Worm (Caenorhabditis elegans): ENCODE data around the gene hpo-19.
A peak's percentile ranks its signal among the peaks of the same experiment; 100 is the strongest.

The hpo-19 gene

ce11 chrV:6436332-6436731 lies at the start of gene hpo-19:
Gene hpo-19, plus strand, starts transcription at chrV:6436645.
- TF ChIP-seq fos-1 (tag; optimal IDR thresholded peaks at IDR 0.05) (peak; percentile 34), F13H6.1 (tag; optimal IDR thresholded peaks at IDR 0.05) (no peak), nhr-21 (tag; optimal IDR thresholded peaks at IDR 0.05) (peak; percentile 20), ztf-11 (tag; optimal IDR thresholded peaks at IDR 0.05) (no peak)

ce11 chrV:6389634-6390033 lies 46.8 kb upstream of the hpo-19 start, which contains the start of gene F57F4.2:
Gene F57F4.2, minus strand, starts transcription at chrV:6389734.
- TF ChIP-seq Y55F3AM.14 (GFP tag; optimal IDR thresholded peaks at IDR 0.05) = no peak
- no peak for TF ChIP-seq ztf-11 (tag; optimal IDR thresholded peaks at IDR 0.05)
- no peak for TF ChIP-seq nhr-25 (tag; optimal IDR thresholded peaks at IDR 0.05)
- no peak for TF ChIP-seq lin-13 (GFP tag; optimal IDR thresholded peaks at IDR 0.05)
- no peak for TF ChIP-seq lsy-2 (tag; optimal IDR thresholded peaks at IDR 0.05)
- TF ChIP-seq ztf-4 (tag; optimal IDR thresholded peaks at IDR 0.05) = no peak
- TF ChIP-seq mdl-1 (tag; optimal IDR thresholded peaks at IDR 0.05) = no peak
- no peak for TF ChIP-seq elt-3 (tag; optimal IDR thresholded peaks at IDR 0.05)
- no peak for TF ChIP-seq R02D3.7 (tag; optimal IDR thresholded peaks at IDR 0.05)
- TF ChIP-seq alr-1 (tag; optimal IDR thresholded peaks at IDR 0.05) = no peak
- TF ChIP-seq aly-2 (tag; optimal IDR thresholded peaks at IDR 0.05) = no peak
- no peak for TF ChIP-seq snpc-4 (tag; optimal IDR thresholded peaks at IDR 0.05)
- no peak for TF ChIP-seq C34F6.9 (tag; optimal IDR thresholded peaks at IDR 0.05)
- no peak for TF ChIP-seq sma-9 (GFP tag; optimal IDR thresholded peaks at IDR 0.05)
- TF ChIP-seq sma-9 (tag; optimal IDR thresholded peaks at IDR 0.05) = no peak
- TF ChIP-seq zag-1 (tag; optimal IDR thresholded peaks at IDR 0.05) = no peak
- no peak for TF ChIP-seq mab-5 (tag; optimal IDR thresholded peaks at IDR 0.05)
- no peak for TF ChIP-seq nhr-21 (tag; optimal IDR thresholded peaks at IDR 0.05)
- TF ChIP-seq unc-62 (GFP tag; optimal IDR thresholded peaks at IDR 0.05) = no peak

- TF ChIP-seq lin-39 (tag; optimal IDR thresholded peaks at IDR 0.05) = no peak
- no peak for TF ChIP-seq lin-13 (GFP tag; optimal IDR thresholded peaks at IDR 0.05)
- TF ChIP-seq dmd-4 (tag; optimal IDR thresholded peaks at IDR 0.05) = no peak
- no peak for TF ChIP-seq nhr-11 (tag; optimal IDR thresholded peaks at IDR 0.05)
- TF ChIP-seq sma-9 (GFP tag; optimal IDR thresholded peaks at IDR 0.05) = no peak
- TF ChIP-seq sma-9 (tag; optimal IDR thresholded peaks at IDR 0.05) = no peak
- TF ChIP-seq ztf-4 (tag; optimal IDR thresholded peaks at IDR 0.05) = no peak
- no peak for TF ChIP-seq ceh-82 (tag; optimal IDR thresholded peaks at IDR 0.05)
- TF ChIP-seq blmp-1 (tag; optimal IDR thresholded peaks at IDR 0.05; ENCODE audit: insufficient read depth) = no peak
- no peak for TF ChIP-seq nhr-129 (tag; optimal IDR thresholded peaks at IDR 0.05)
- TF ChIP-seq mdl-1 (tag; optimal IDR thresholded peaks at IDR 0.05) = no peak
- TF ChIP-seq gmeb-1 (tag; optimal IDR thresholded peaks at IDR 0.05) = no peak
- no peak for TF ChIP-seq unc-39 (tag; optimal IDR thresholded peaks at IDR 0.05)
- TF ChIP-seq unc-62 (GFP tag; optimal IDR thresholded peaks at IDR 0.05) = no peak
- TF ChIP-seq nhr-77 (tag; optimal IDR thresholded peaks at IDR 0.05) = no peak
- TF ChIP-seq zag-1 (tag; optimal IDR thresholded peaks at IDR 0.05) = no peak
- TF ChIP-seq peb-1 (tag; optimal IDR thresholded peaks at IDR 0.05) = no peak
- TF ChIP-seq alr-1 (tag; optimal IDR thresholded peaks at IDR 0.05) = no peak
Measured at ce11 chrV:6390163-6390562, 46.3 kb upstream of the hpo-19 start, which contains the start of gene F57F4.1. Gene F57F4.1, plus strand, starts transcription at chrV:6390463.

- TF ChIP-seq lin-13 (GFP tag; optimal IDR thresholded peaks at IDR 0.05) (no peak), ama-1 (optimal IDR thresholded peaks at IDR 0.05) (no peak), zag-1 (tag; optimal IDR thresholded peaks at IDR 0.05) (no peak), fos-1 (tag; optimal IDR thresholded peaks at IDR 0.05) (peak; percentile 67), sma-9 (GFP tag; optimal IDR thresholded peaks at IDR 0.05) (peak; percentile 50), sma-9 (tag; optimal IDR thresholded peaks at IDR 0.05) (no peak), nhr-25 (tag; optimal IDR thresholded peaks at IDR 0.05) (no peak), nhr-129 (tag; optimal IDR thresholded peaks at IDR 0.05) (no peak), peb-1 (tag; optimal IDR thresholded peaks at IDR 0.05) (no peak), sma-3 (GFP tag; optimal IDR thresholded peaks at IDR 0.05) (no peak), lin-11 (tag; optimal IDR thresholded peaks at IDR 0.05) (no peak), elt-1 (tag; optimal IDR thresholded peaks at IDR 0.05) (no peak), sem-4 (tag; optimal IDR thresholded peaks at IDR 0.05) (no peak), crh-2 (tag; optimal IDR thresholded peaks at IDR 0.05) (peak; percentile 3)
Measured at ce11 chrV:6398922-6399321, 37.5 kb upstream of the hpo-19 start.

Data from whole organism, L2 larva.